Worm (Caenorhabditis elegans) whole organism, L2 larva: ENCODE data around the gene sri-10.

Experiments
- C34F6.9 ChIP-seq: fragments of 150-350 bp; optimal IDR thresholded peaks from 2 replicates; lab custom pipeline; 2014; ENCODE audit warnings: missing biosample characterization, missing genetic modification characterization
- Y55F3AM.14 ChIP-seq: fragments of 200-800 bp; sonication (Bioruptor generic); optimal IDR thresholded peaks from 2 replicates; lab custom pipeline; 2018; ENCODE audit warnings: mild to moderate bottlenecking, missing genetic modification characterization, missing compliant biosample characterization
- ZK546.5 ChIP-seq: sonication (generic microtip); optimal IDR thresholded peaks from 2 replicates; lab custom pipeline; 2017; ENCODE audit warnings: missing biosample characterization, missing genetic modification characterization
- alr-1 ChIP-seq: fragments of 150-350 bp; optimal IDR thresholded peaks from 2 replicates; lab custom pipeline; 2014; ENCODE audit warnings: missing biosample characterization, missing genetic modification characterization
- aly-2 ChIP-seq: fragments of 150-350 bp; optimal IDR thresholded peaks from 2 replicates; lab custom pipeline; 2014; ENCODE audit warnings: missing biosample characterization, missing genetic modification characterization
- ama-1 ChIP-seq: fragments of 150-350 bp; optimal IDR thresholded peaks from 2 replicates; lab custom pipeline; 2018; ENCODE audit warnings: inconsistent platforms
- blmp-1 ChIP-seq: sonication (generic microtip); optimal IDR thresholded peaks from 2 replicates; lab custom pipeline; 2017; ENCODE audit warnings: missing genetic modification characterization, mild to moderate bottlenecking, missing compliant biosample characterization, antibody characterized with exemption, moderate library complexity; ENCODE audit not compliant: insufficient read depth
- ceh-16 ChIP-seq: fragments of 150-350 bp; optimal IDR thresholded peaks from 2 replicates; lab custom pipeline; 2014; ENCODE audit warnings: missing biosample characterization, missing genetic modification characterization
- ceh-82 ChIP-seq: fragments of 150-350 bp; optimal IDR thresholded peaks from 2 replicates; lab custom pipeline; 2014; ENCODE audit warnings: missing biosample characterization, missing genetic modification characterization
- crh-2 ChIP-seq: sonication (generic microtip); optimal IDR thresholded peaks from 2 replicates; lab custom pipeline; 2017; ENCODE audit warnings: missing biosample characterization, missing genetic modification characterization
- egl-27 ChIP-seq: sonication (generic microtip); optimal IDR thresholded peaks from 3 replicates; lab custom pipeline; 2017; ENCODE audit warnings: missing biosample characterization, missing genetic modification reagents, missing genetic modification characterization
- elt-3 ChIP-seq: sonication (generic microtip); optimal IDR thresholded peaks from 2 replicates; lab custom pipeline; 2017; ENCODE audit warnings: missing biosample characterization, missing genetic modification characterization
- fos-1 ChIP-seq: fragments of 150-350 bp; optimal IDR thresholded peaks from 2 replicates; lab custom pipeline; 2014; ENCODE audit warnings: missing biosample characterization, missing genetic modification characterization
- gmeb-1 ChIP-seq: fragments of 150-350 bp; optimal IDR thresholded peaks from 2 replicates; lab custom pipeline; 2014; ENCODE audit warnings: missing biosample characterization, missing genetic modification characterization
- lin-11 ChIP-seq: fragments of 150-350 bp; sonication (generic microtip); optimal IDR thresholded peaks from 2 replicates; lab custom pipeline; 2014; ENCODE audit warnings: missing biosample characterization, missing genetic modification characterization, inconsistent platforms, mixed read lengths
- lin-13 ChIP-seq: fragments of 150-350 bp; optimal IDR thresholded peaks from 2 replicates; lab custom pipeline; 2014; ENCODE audit warnings: missing biosample characterization, missing genetic modification reagents, missing genetic modification characterization
- lin-39 ChIP-seq: fragments of 150-350 bp; optimal IDR thresholded peaks from 2 replicates; lab custom pipeline; 2014; ENCODE audit warnings: missing biosample characterization, missing genetic modification reagents, missing genetic modification characterization
- lsy-2 ChIP-seq, 2 experiments: fragments of 150-350 bp in 1 of 2; sonication (generic microtip) in 1 of 2; optimal IDR thresholded peaks; 2 replicates each; lab custom pipeline; 2014 to 2017; ENCODE audit warnings: missing biosample characterization in 2 of 2, missing genetic modification characterization in 2 of 2
- mdl-1 ChIP-seq, 2 experiments: fragments of 150-350 bp in 1 of 2; sonication (generic microtip) in 1 of 2; optimal IDR thresholded peaks; 2 replicates each; lab custom pipeline; 2017; ENCODE audit warnings: missing biosample characterization in 2 of 2, missing genetic modification characterization in 2 of 2
- nhr-10 ChIP-seq: sonication (generic microtip); optimal IDR thresholded peaks from 2 replicates; lab custom pipeline; 2017; ENCODE audit warnings: missing biosample characterization, missing genetic modification characterization
- nhr-11 ChIP-seq: fragments of 150-350 bp; optimal IDR thresholded peaks from 2 replicates; lab custom pipeline; 2014; ENCODE audit warnings: missing biosample characterization, missing genetic modification characterization
- nhr-21 ChIP-seq: fragments of 150-350 bp; optimal IDR thresholded peaks from 2 replicates; lab custom pipeline; 2014; ENCODE audit warnings: missing biosample characterization, missing genetic modification characterization
- nhr-23 ChIP-seq: fragments of 150-350 bp; optimal IDR thresholded peaks from 2 replicates; lab custom pipeline; 2014; ENCODE audit warnings: missing biosample characterization, missing genetic modification reagents, missing genetic modification characterization
- nhr-237 ChIP-seq: fragments of 150-350 bp; optimal IDR thresholded peaks from 2 replicates; lab custom pipeline; 2014; ENCODE audit warnings: missing biosample characterization, missing genetic modification characterization
- nhr-25 ChIP-seq: fragments of 150-350 bp; sonication (generic microtip); optimal IDR thresholded peaks from 3 replicates; lab custom pipeline; 2014; ENCODE audit warnings: missing biosample characterization, missing genetic modification characterization
- nhr-6 ChIP-seq: fragments of 150-350 bp; optimal IDR thresholded peaks from 2 replicates; lab custom pipeline; 2014; ENCODE audit warnings: missing biosample characterization, missing genetic modification characterization
- nhr-77 ChIP-seq: fragments of 150-350 bp; optimal IDR thresholded peaks from 2 replicates; lab custom pipeline; 2014; ENCODE audit warnings: missing biosample characterization, missing genetic modification characterization
- sem-4 ChIP-seq: fragments of 150-350 bp; optimal IDR thresholded peaks from 2 replicates; lab custom pipeline; 2014; ENCODE audit warnings: missing biosample characterization, missing genetic modification reagents, missing genetic modification characterization
- skn-1 ChIP-seq: sonication (generic microtip); optimal IDR thresholded peaks from 2 replicates; lab custom pipeline; 2017; ENCODE audit warnings: missing biosample characterization, missing genetic modification characterization
- sma-3 ChIP-seq: sonication (generic microtip); optimal IDR thresholded peaks from 2 replicates; lab custom pipeline; 2016; ENCODE audit warnings: missing genetic modification reagents, missing genetic modification characterization, missing compliant biosample characterization
- unc-39 ChIP-seq: fragments of 150-350 bp; optimal IDR thresholded peaks from 2 replicates; lab custom pipeline; 2014; ENCODE audit warnings: missing biosample characterization, missing genetic modification characterization
- unc-55 ChIP-seq: fragments of 150-350 bp; sonication (generic microtip); optimal IDR thresholded peaks from 3 replicates; lab custom pipeline; 2014; ENCODE audit warnings: missing biosample characterization, missing genetic modification reagents, missing genetic modification characterization
- unc-62 ChIP-seq: fragments of 150-350 bp; optimal IDR thresholded peaks from 2 replicates; lab custom pipeline; 2014; ENCODE audit warnings: missing biosample characterization, missing genetic modification reagents, missing genetic modification characterization
- ztf-1 ChIP-seq: fragments of 200-800 bp; sonication (Bioruptor generic); conservative IDR thresholded peaks from 2 replicates; pipeline ENCODE4 v1.3.6; 2022; ENCODE audit warnings: missing genetic modification characterization, missing compliant biosample characterization
- ztf-11 ChIP-seq: sonication (generic microtip); optimal IDR thresholded peaks from 2 replicates; lab custom pipeline; 2017; ENCODE audit warnings: missing biosample characterization, missing genetic modification characterization

Gene sri-10

ce11 chrV:18803260-18803659, 3.0 kb downstream of the sri-10 start, which contains the start of gene C54E10.10:
C54E10.10 (minus strand) TSS chrV:18803360.
- no peak for TF ChIP-seq aly-2
- no peak for TF ChIP-seq ama-1 (lab: Kevin White, UChicago)
- no peak for TF ChIP-seq skn-1 (tag; lab: Kevin White, UChicago)
- TF ChIP-seq nhr-6, result no peak
- TF ChIP-seq unc-62 (GFP tag; lab: Kevin White, UChicago), result no peak
- no peak for TF ChIP-seq fos-1 (tag; lab: Kevin White, UChicago)
- TF ChIP-seq alr-1, result no peak
- no peak for TF ChIP-seq nhr-237 (tag; lab: Kevin White, UChicago)
- no peak for TF ChIP-seq lin-39
- no peak for TF ChIP-seq nhr-23 (tag; lab: Kevin White, UChicago)
- no peak for TF ChIP-seq nhr-11 (tag; lab: Kevin White, UChicago)
- no peak for TF ChIP-seq lsy-2 (tag; optimal IDR thresholded peaks at IDR 0.05; lab: Kevin White, UChicago)
- no peak for TF ChIP-seq mdl-1 (tag; optimal IDR thresholded peaks at IDR 0.05; lab: Kevin White, UChicago)
- TF ChIP-seq nhr-77, result no peak
- TF ChIP-seq Y55F3AM.14 (GFP tag; lab: Kevin White, UChicago), result no peak
- no peak for TF ChIP-seq ztf-1
- TF ChIP-seq sma-3 (GFP tag; lab: Kevin White, UChicago), result no peak

- TF ChIP-seq ztf-11 (tag; lab: Kevin White, UChicago), result no peak
- no peak for TF ChIP-seq unc-55 (GFP tag; lab: Kevin White, UChicago)
- no peak for TF ChIP-seq sem-4 (tag; lab: Kevin White, UChicago)
- no peak for TF ChIP-seq aly-2
- TF ChIP-seq Y55F3AM.14 (GFP tag; lab: Kevin White, UChicago), result no peak
- no peak for TF ChIP-seq crh-2 (tag; lab: Kevin White, UChicago)
- no peak for TF ChIP-seq lin-13 (GFP tag; lab: Kevin White, UChicago)
- no peak for TF ChIP-seq nhr-21 (tag; lab: Kevin White, UChicago)
- TF ChIP-seq egl-27 (tag; lab: Kevin White, UChicago), result no peak
- TF ChIP-seq lin-11 (tag; lab: Kevin White, UChicago), result no peak
- TF ChIP-seq elt-3 (tag; lab: Kevin White, UChicago), result no peak
- TF ChIP-seq lin-39, result no peak
- no peak for TF ChIP-seq ceh-82 (tag; lab: Kevin White, UChicago)
- TF ChIP-seq mdl-1 (tag; optimal IDR thresholded peaks at IDR 0.05; lab: Kevin White, UChicago), result no peak
- no peak for TF ChIP-seq C34F6.9 (tag; lab: Kevin White, UChicago)
- no peak for TF ChIP-seq ZK546.5 (tag; lab: Kevin White, UChicago)
- TF ChIP-seq nhr-25 (tag; lab: Kevin White, UChicago), result no peak
- no peak for TF ChIP-seq blmp-1 (tag; lab: Kevin White, UChicago)
- no peak for TF ChIP-seq unc-39 (tag; lab: Kevin White, UChicago)
- no peak for TF ChIP-seq gmeb-1 (tag; lab: Kevin White, UChicago)
- TF ChIP-seq, all 48 proteins: peak for 0
Observed at ce11 chrV:18802077-18802476, 4.2 kb downstream of the sri-10 start, which contains the start of gene C54E10.11. C54E10.11 (minus strand) TSS chrV:18802177.

- TF ChIP-seq nhr-6, result no peak
- no peak for TF ChIP-seq nhr-21 (tag; lab: Kevin White, UChicago)
- TF ChIP-seq mdl-1 (tag; optimal IDR thresholded peaks at IDR 0.05; lab: Kevin White, UChicago), result no peak
- no peak for TF ChIP-seq nhr-10 (tag; lab: Kevin White, UChicago)
- peak; percentile 81 for TF ChIP-seq fos-1 (tag; lab: Kevin White, UChicago)
- no peak for TF ChIP-seq nhr-237 (tag; lab: Kevin White, UChicago)
- TF ChIP-seq lin-11 (tag; lab: Kevin White, UChicago), result no peak
Observed at ce11 chrV:18800811-18801210, 5.5 kb downstream of the sri-10 start, which contains the start of gene nhr-170. nhr-170 (minus strand) TSS chrV:18800826.

ce11 chrV:18790658-18791057, 15.7 kb downstream of the sri-10 start, which contains the start of gene nhr-231:
nhr-231 (plus strand) TSS chrV:18790958.
- TF ChIP-seq nhr-6, result no peak
- no peak for TF ChIP-seq sem-4 (tag; lab: Kevin White, UChicago)
- peak; percentile 34 for TF ChIP-seq fos-1 (tag; lab: Kevin White, UChicago)
- no peak for TF ChIP-seq nhr-77
- no peak for TF ChIP-seq ceh-16 (tag; lab: Kevin White, UChicago)
